Worm (Caenorhabditis elegans) whole organism, L2 larva: ENCODE measurements around the gene C15H9.2.

Experiments
- ama-1 ChIP-seq: fragments of 150-350 bp; optimal IDR thresholded peaks from 2 replicates; lab custom pipeline; 2018; ENCODE audit warnings: inconsistent platforms
- elt-1 ChIP-seq: fragments of 150-350 bp; optimal IDR thresholded peaks from 2 replicates; lab custom pipeline; 2014; ENCODE audit warnings: missing biosample characterization, missing genetic modification characterization
- elt-3 ChIP-seq: sonication (generic microtip); optimal IDR thresholded peaks from 2 replicates; lab custom pipeline; 2017; ENCODE audit warnings: missing biosample characterization, missing genetic modification characterization
- fos-1 ChIP-seq: fragments of 150-350 bp; optimal IDR thresholded peaks from 2 replicates; lab custom pipeline; 2014; ENCODE audit warnings: missing biosample characterization, missing genetic modification characterization
- lin-11 ChIP-seq: fragments of 150-350 bp; sonication (generic microtip); optimal IDR thresholded peaks from 2 replicates; lab custom pipeline; 2014; ENCODE audit warnings: missing biosample characterization, missing genetic modification characterization, inconsistent platforms, mixed read lengths
- lsy-2 ChIP-seq, 2 experiments: fragments of 150-350 bp in 1 of 2; sonication (generic microtip) in 1 of 2; optimal IDR thresholded peaks; 2 replicates each; lab custom pipeline; 2014 to 2017; ENCODE audit warnings: missing biosample characterization in 2 of 2, missing genetic modification characterization in 2 of 2
- nhr-11 ChIP-seq: fragments of 150-350 bp; optimal IDR thresholded peaks from 2 replicates; lab custom pipeline; 2014; ENCODE audit warnings: missing biosample characterization, missing genetic modification characterization
- nhr-129 ChIP-seq: fragments of 150-350 bp; optimal IDR thresholded peaks from 2 replicates; lab custom pipeline; 2014; ENCODE audit warnings: missing biosample characterization, missing genetic modification characterization
- nhr-237 ChIP-seq: fragments of 150-350 bp; optimal IDR thresholded peaks from 2 replicates; lab custom pipeline; 2014; ENCODE audit warnings: missing biosample characterization, missing genetic modification characterization
- nhr-25 ChIP-seq: fragments of 150-350 bp; sonication (generic microtip); optimal IDR thresholded peaks from 3 replicates; lab custom pipeline; 2014; ENCODE audit warnings: missing biosample characterization, missing genetic modification characterization
- sem-4 ChIP-seq: fragments of 150-350 bp; optimal IDR thresholded peaks from 2 replicates; lab custom pipeline; 2014; ENCODE audit warnings: missing biosample characterization, missing genetic modification reagents, missing genetic modification characterization
- skn-1 ChIP-seq: sonication (generic microtip); optimal IDR thresholded peaks from 2 replicates; lab custom pipeline; 2017; ENCODE audit warnings: missing biosample characterization, missing genetic modification characterization
- unc-62 ChIP-seq: fragments of 150-350 bp; optimal IDR thresholded peaks from 2 replicates; lab custom pipeline; 2014; ENCODE audit warnings: missing biosample characterization, missing genetic modification reagents, missing genetic modification characterization
- ztf-11 ChIP-seq: sonication (generic microtip); optimal IDR thresholded peaks from 2 replicates; lab custom pipeline; 2017; ENCODE audit warnings: missing biosample characterization, missing genetic modification characterization

- TF ChIP-seq skn-1 (no peak), nhr-25 (tag; lab: Kevin White, UChicago) (no peak), unc-62 (GFP tag; lab: Kevin White, UChicago) (no peak), nhr-237 (tag; lab: Kevin White, UChicago) (no peak), ama-1 (lab: Kevin White, UChicago) (no peak), nhr-11 (tag; lab: Kevin White, UChicago) (no peak), nhr-129 (no peak), ztf-11 (no peak), lin-11 (no peak), elt-1 (tag; lab: Kevin White, UChicago) (no peak), lsy-2 (tag; optimal IDR thresholded peaks at IDR 0.05; lab: Kevin White, UChicago) (no peak), fos-1 (no peak), sem-4 (tag; lab: Kevin White, UChicago) (no peak), elt-3 (tag; lab: Kevin White, UChicago) (no peak)
Observed at ce11 chrX:6085824-6086223, 32.5 kb upstream of the C15H9.2 start, which contains the start of gene C45B2.1.
